Fruit fly (Drosophila melanogaster) whole organism, embryonic: ENCODE data around the gene CG42591.

Experiments
- ATbp ChIP-seq: fragments of 200-800 bp; sonication (Bioruptor generic); optimal IDR thresholded peaks from 2 replicates; lab custom pipeline; 2017; ENCODE audit warnings: missing biosample characterization, mild to moderate bottlenecking, missing genetic modification characterization, missing genetic modification reagents
- CG11398 ChIP-seq: fragments of 200-800 bp; sonication (Bioruptor generic); optimal IDR thresholded peaks from 2 replicates; lab custom pipeline; 2016; ENCODE audit warnings: missing biosample characterization, missing genetic modification characterization
- CG12104 ChIP-seq: fragments of 200-800 bp; sonication (Bioruptor generic); optimal IDR thresholded peaks from 3 replicates; lab custom pipeline; 2016; ENCODE audit warnings: missing biosample characterization, missing genetic modification characterization
- CG12219 ChIP-seq: fragments of 200-800 bp; sonication (Bioruptor generic); optimal IDR thresholded peaks from 3 replicates; lab custom pipeline; 2018; ENCODE audit warnings: missing biosample characterization, mild to moderate bottlenecking, missing genetic modification characterization
- CG13123 ChIP-seq: fragments of 200-800 bp; sonication (Bioruptor generic); optimal IDR thresholded peaks from 2 replicates; lab custom pipeline; 2016; ENCODE audit warnings: missing biosample characterization, missing genetic modification characterization
- CG17328 ChIP-seq: fragments of 200-800 bp; sonication (Bioruptor generic); IDR thresholded peaks from 2 replicates; pipeline ENCODE4 v1.3.6; 2022; ENCODE audit warnings: missing biosample characterization, missing genetic modification characterization
- CG31365 ChIP-seq: fragments of 200-800 bp; sonication (Bioruptor generic); optimal IDR thresholded peaks from 2 replicates; lab custom pipeline; 2018; ENCODE audit warnings: missing biosample characterization, mild to moderate bottlenecking, missing genetic modification characterization
- CG6254 ChIP-seq: fragments of 200-800 bp; sonication (Bioruptor generic); optimal IDR thresholded peaks from 3 replicates; lab custom pipeline; 2017; ENCODE audit warnings: mild to moderate bottlenecking, missing biosample characterization, missing genetic modification reagents, missing genetic modification characterization
- CG6654 ChIP-seq: fragments of 200-800 bp; sonication (Bioruptor generic); optimal IDR thresholded peaks from 2 replicates; lab custom pipeline; 2017; ENCODE audit warnings: missing biosample characterization, mild to moderate bottlenecking, missing genetic modification characterization
- CG7372 ChIP-seq: fragments of 200-800 bp; sonication (Bioruptor generic); IDR thresholded peaks from 2 replicates; pipeline ENCODE4 v1.3.6; 2022; ENCODE audit warnings: missing biosample characterization, missing genetic modification characterization
- CG7963 ChIP-seq: fragments of 200-800 bp; sonication (Bioruptor generic); IDR thresholded peaks from 3 replicates; pipeline ENCODE4 v1.3.6; 2022; ENCODE audit warnings: missing biosample characterization, missing genetic modification characterization; ENCODE audit not compliant: partially characterized antibody
- CoRest ChIP-seq: fragments of 200-800 bp; sonication (Bioruptor generic); optimal IDR thresholded peaks from 3 replicates; lab custom pipeline; 2018; ENCODE audit warnings: missing biosample characterization, mild to moderate bottlenecking, missing genetic modification characterization, moderate library complexity
- D ChIP-seq, 2 experiments: fragments of 200-800 bp in 1 of 2; fragments of >200 bp in 1 of 2; sonication (Bioruptor generic) in 1 of 2; optimal IDR thresholded peaks; 2 replicates in 1 of 2; 3 replicates in 1 of 2; lab custom pipeline; 2017; ENCODE audit warnings: mild to moderate bottlenecking in 1 of 2, missing biosample characterization in 1 of 2, missing genetic modification characterization in 1 of 2, missing genetic modification reagents in 1 of 2
- Dbx ChIP-seq: fragments of 200-800 bp; sonication (Bioruptor generic); IDR thresholded peaks from 3 replicates; pipeline ENCODE4 v1.3.6; 2022; ENCODE audit warnings: missing biosample characterization, missing genetic modification characterization
- Dek ChIP-seq: fragments of 200-800 bp; sonication (Bioruptor generic); optimal IDR thresholded peaks from 3 replicates; lab custom pipeline; 2019; ENCODE audit warnings: missing biosample characterization, mild to moderate bottlenecking, missing genetic modification characterization, moderate library complexity
- Drgx ChIP-seq: fragments of 200-800 bp; sonication (Bioruptor generic); IDR thresholded peaks from 2 replicates; pipeline ENCODE4 v1.3.6; 2022; ENCODE audit warnings: missing biosample characterization, missing genetic modification characterization
- E2f1 ChIP-seq: fragments of 200-800 bp; sonication (Bioruptor generic); IDR thresholded peaks from 2 replicates; pipeline ENCODE4 v1.3.6; 2022; ENCODE audit warnings: missing biosample characterization, missing genetic modification characterization
- Hr39 ChIP-seq: fragments of >200 bp; optimal IDR thresholded peaks from 2 replicates; lab custom pipeline; 2017
- Hr78 ChIP-seq, 2 experiments: fragments of 200-800 bp in 1 of 2; fragments of >200 bp in 1 of 2; sonication (Bioruptor generic) in 1 of 2; optimal IDR thresholded peaks; 2 replicates each; lab custom pipeline; 2017 to 2019; ENCODE audit warnings: missing biosample characterization in 2 of 2, missing genetic modification characterization in 2 of 2, mild to moderate bottlenecking in 1 of 2, moderate library complexity in 1 of 2
- Meics ChIP-seq: fragments of 200-800 bp; sonication (Bioruptor generic); optimal IDR thresholded peaks from 2 replicates; lab custom pipeline; 2017; ENCODE audit warnings: missing biosample characterization, mild to moderate bottlenecking, missing genetic modification characterization
- Mrtf ChIP-seq: fragments of 200-800 bp; sonication (Bioruptor generic); IDR thresholded peaks from 3 replicates; pipeline ENCODE4 v1.3.6; 2022; ENCODE audit warnings: missing biosample characterization, missing genetic modification characterization
- NFAT ChIP-seq: fragments of 200-800 bp; sonication (Bioruptor generic); IDR thresholded peaks from 2 replicates; pipeline ENCODE4 v1.3.6; 2022; ENCODE audit warnings: missing biosample characterization, missing genetic modification characterization
- Neu2 ChIP-seq: fragments of 200-800 bp; sonication (Bioruptor generic); optimal IDR thresholded peaks from 3 replicates; lab custom pipeline; 2016; ENCODE audit warnings: missing biosample characterization, missing genetic modification characterization, borderline replicate concordance
- Six4 ChIP-seq: fragments of 200-800 bp; sonication (Bioruptor generic); optimal IDR thresholded peaks from 2 replicates; lab custom pipeline; 2016; ENCODE audit warnings: missing biosample characterization, missing genetic modification characterization
- Usf ChIP-seq: fragments of 200-800 bp; sonication (Bioruptor generic); optimal IDR thresholded peaks from 2 replicates; lab custom pipeline; 2017; ENCODE audit warnings: missing genotype, missing biosample characterization, missing genetic modification characterization
- al ChIP-seq: fragments of 200-800 bp; sonication (Bioruptor generic); IDR thresholded peaks from 2 replicates; pipeline ENCODE4 v1.3.6; 2022; ENCODE audit warnings: missing biosample characterization, missing genetic modification characterization
- ap ChIP-seq: fragments of 200-800 bp; sonication (Bioruptor generic); IDR thresholded peaks from 2 replicates; pipeline ENCODE4 v1.3.6; 2022; ENCODE audit warnings: missing biosample characterization, missing genetic modification characterization
- cato ChIP-seq: fragments of 200-800 bp; sonication (Bioruptor generic); optimal IDR thresholded peaks from 2 replicates; lab custom pipeline; 2016; ENCODE audit warnings: missing biosample characterization, missing genetic modification characterization, borderline replicate concordance
- ci ChIP-seq: fragments of 200-800 bp; sonication (Bioruptor generic); IDR thresholded peaks from 3 replicates; pipeline ENCODE4 v1.3.6; 2022; ENCODE audit warnings: missing biosample characterization, missing genetic modification characterization
- croc ChIP-seq: fragments of 200-800 bp; sonication (Bioruptor generic); conservative IDR thresholded peaks from 3 replicates; pipeline ENCODE4 v1.3.6; 2022; ENCODE audit warnings: missing biosample characterization, missing genetic modification characterization
- cwo ChIP-seq: fragments of 200-800 bp; sonication (Bioruptor generic); optimal IDR thresholded peaks from 3 replicates; lab custom pipeline; 2017; ENCODE audit warnings: missing biosample characterization, missing genetic modification characterization, mild to moderate bottlenecking, moderate library complexity, missing genetic modification reagents
- gcm ChIP-seq: fragments of 200-800 bp; sonication (Bioruptor generic); optimal IDR thresholded peaks from 2 replicates; lab custom pipeline; 2019; ENCODE audit warnings: missing biosample characterization, mild to moderate bottlenecking, missing genetic modification characterization, moderate library complexity
- gcm2 ChIP-seq: fragments of 200-800 bp; sonication (Bioruptor generic); optimal IDR thresholded peaks from 2 replicates; lab custom pipeline; 2016; ENCODE audit warnings: missing biosample characterization, missing genetic modification characterization
- gfzf ChIP-seq: fragments of 200-800 bp; sonication (Bioruptor generic); optimal IDR thresholded peaks from 2 replicates; lab custom pipeline; 2016; ENCODE audit warnings: missing biosample characterization, mild to moderate bottlenecking, missing genetic modification characterization, moderate library complexity
- hb ChIP-seq: fragments of 200-800 bp; sonication (Bioruptor generic); IDR thresholded peaks from 3 replicates; pipeline ENCODE4 v1.3.6; 2022; ENCODE audit warnings: missing biosample characterization, missing genetic modification characterization; ENCODE audit not compliant: partially characterized antibody
- kni ChIP-seq: fragments of 200-800 bp; sonication (Bioruptor generic); optimal IDR thresholded peaks from 3 replicates; lab custom pipeline; 2017; ENCODE audit warnings: mild to moderate bottlenecking, missing biosample characterization, missing genetic modification reagents, missing genetic modification characterization
- lab ChIP-seq: fragments of 200-800 bp; sonication (Bioruptor generic); optimal IDR thresholded peaks from 3 replicates; lab custom pipeline; 2017; ENCODE audit warnings: missing biosample characterization, missing genetic modification characterization, mild to moderate bottlenecking, moderate library complexity, missing genetic modification reagents
- luna ChIP-seq: fragments of 200-800 bp; sonication (Bioruptor generic); optimal IDR thresholded peaks from 2 replicates; lab custom pipeline; 2016; ENCODE audit warnings: missing biosample characterization, missing genetic modification characterization
- mld ChIP-seq: fragments of 200-800 bp; sonication (Bioruptor generic); IDR thresholded peaks from 3 replicates; pipeline ENCODE4 v1.3.6; 2022; ENCODE audit warnings: missing biosample characterization, missing genetic modification characterization; ENCODE audit not compliant: partially characterized antibody
- nerfin-1 ChIP-seq: fragments of 200-800 bp; sonication (Bioruptor generic); optimal IDR thresholded peaks from 3 replicates; lab custom pipeline; 2019; ENCODE audit warnings: missing biosample characterization, mild to moderate bottlenecking, missing genetic modification characterization, moderate library complexity
- odd ChIP-seq: fragments of 200-800 bp; sonication (Bioruptor generic); optimal IDR thresholded peaks from 2 replicates; lab custom pipeline; 2017; ENCODE audit warnings: missing biosample characterization, mild to moderate bottlenecking, missing genetic modification characterization
- pita ChIP-seq: fragments of 200-800 bp; sonication (Bioruptor generic); optimal IDR thresholded peaks from 2 replicates; lab custom pipeline; 2017; ENCODE audit warnings: missing biosample characterization, mild to moderate bottlenecking, missing genetic modification characterization
- schlank ChIP-seq: fragments of 200-800 bp; sonication (Bioruptor generic); optimal IDR thresholded peaks from 2 replicates; lab custom pipeline; 2018; ENCODE audit warnings: missing biosample characterization, mild to moderate bottlenecking, missing genetic modification characterization
- shn ChIP-seq: fragments of 200-800 bp; sonication (Bioruptor generic); optimal IDR thresholded peaks from 3 replicates; lab custom pipeline; 2016; ENCODE audit warnings: missing biosample characterization, missing genetic modification characterization
- slbo ChIP-seq: fragments of 200-800 bp; sonication (Bioruptor generic); IDR thresholded peaks from 2 replicates; pipeline ENCODE4 v1.3.6; 2022; ENCODE audit warnings: missing biosample characterization, missing genetic modification characterization
- slou ChIP-seq: fragments of 200-800 bp; sonication (Bioruptor generic); optimal IDR thresholded peaks from 3 replicates; lab custom pipeline; 2016; ENCODE audit warnings: missing biosample characterization, missing genetic modification characterization
- vnd ChIP-seq: fragments of 200-800 bp; sonication (Bioruptor generic); IDR thresholded peaks from 3 replicates; pipeline ENCODE4 v1.3.6; 2022; ENCODE audit warnings: missing biosample characterization, missing genetic modification characterization; ENCODE audit not compliant: partially characterized antibody
- zen ChIP-seq: fragments of 200-800 bp; sonication (Bioruptor generic); optimal IDR thresholded peaks from 3 replicates; lab custom pipeline; 2018; ENCODE audit warnings: missing biosample characterization, mild to moderate bottlenecking, missing genetic modification characterization, moderate library complexity

Gene CG42591

dm6 chr3L:8115864-8116528 is 46.2 kb upstream of the CG42591 start, which contains the start of the genes Arp3 and msk (continued):
- TF ChIP-seq E2f1 (GFP tag; lab: Robert Waterston, UW): no peak
- TF ChIP-seq gcm (GFP tag; lab: Kevin White, UChicago): no peak
- peak; percentile 66 for TF ChIP-seq Usf (GFP tag; lab: Kevin White, UChicago)
- TF ChIP-seq slou (GFP tag; lab: Kevin White, UChicago): peak; percentile 66
- peak; percentile 47 for TF ChIP-seq gfzf (GFP tag; lab: Kevin White, UChicago)
- peak; percentile 67 for TF ChIP-seq CG11398 (GFP tag; lab: Kevin White, UChicago)
- TF ChIP-seq NFAT (GFP tag; lab: Robert Waterston, UW): peak; percentile 79
- TF ChIP-seq schlank (tag; lab: Kevin White, UChicago): peak; percentile 49
- TF ChIP-seq CG7372 (GFP tag; lab: Robert Waterston, UW): peak; percentile 52
- no peak for TF ChIP-seq mld (GFP tag; lab: Robert Waterston, UW)
- no peak; the same call in 1 of the 2 replicates for TF ChIP-seq Drgx (GFP tag; lab: Robert Waterston, UW)
- TF ChIP-seq nerfin-1 (tag; lab: Kevin White, UChicago): peak; percentile 80
- peak; percentile 11; the same call in 1 of the 2 replicates for TF ChIP-seq ap (GFP tag; lab: Robert Waterston, UW)
- TF ChIP-seq croc (GFP tag; lab: Robert Waterston, UW): peak; percentile 33; the same call in 1 of the 3 replicates
- no peak for TF ChIP-seq odd (GFP tag; lab: Kevin White, UChicago)
- TF ChIP-seq vnd (GFP tag; lab: Robert Waterston, UW): no peak
- TF ChIP-seq lab (GFP tag; lab: Kevin White, UChicago): peak; percentile 88
- TF ChIP-seq al (GFP tag; lab: Robert Waterston, UW): peak; percentile 62
- TF ChIP-seq Hr39 (lab: Kevin White, UChicago): no peak
- TF ChIP-seq ci (GFP tag; lab: Robert Waterston, UW): peak; percentile 70; the same call in 2 of the 3 replicates
- peak; percentile 56 for TF ChIP-seq zen (tag; lab: Kevin White, UChicago)
- peak; percentile 72 for TF ChIP-seq Neu2 (GFP tag; lab: Kevin White, UChicago)
- no peak for TF ChIP-seq CG6254 (GFP tag; lab: Kevin White, UChicago)
- peak; percentile 16 for TF ChIP-seq CG31365 (tag; lab: Kevin White, UChicago)
- TF ChIP-seq D (optimal IDR thresholded peaks at IDR 0.05; lab: Kevin White, UChicago): no peak
- peak; percentile 49 for TF ChIP-seq D (GFP tag; optimal IDR thresholded peaks at IDR 0.05; lab: Kevin White, UChicago)
- peak; percentile 64; the same call in 2 of the 3 replicates for TF ChIP-seq Mrtf (GFP tag; lab: Robert Waterston, UW)
- TF ChIP-seq slbo (GFP tag; lab: Robert Waterston, UW): peak; percentile 88
- TF ChIP-seq hb: no peak
- peak; percentile 60 for TF ChIP-seq gcm2 (GFP tag; lab: Kevin White, UChicago)
- peak; percentile 87 for TF ChIP-seq Dbx (GFP tag; lab: Robert Waterston, UW)
- TF ChIP-seq shn (GFP tag; lab: Kevin White, UChicago): peak; percentile 94
- TF ChIP-seq Six4 (GFP tag; lab: Kevin White, UChicago): peak; percentile 82
- peak; percentile 11 for TF ChIP-seq CG12219
- peak; percentile 64 for TF ChIP-seq Dek (tag; lab: Kevin White, UChicago)
- peak; percentile 61 for TF ChIP-seq cwo (GFP tag; lab: Kevin White, UChicago)
- peak; percentile 78 for TF ChIP-seq luna (GFP tag; lab: Kevin White, UChicago)
- TF ChIP-seq CG6654 (GFP tag; lab: Kevin White, UChicago): peak; percentile 5
- TF ChIP-seq ATbp (GFP tag; lab: Kevin White, UChicago): no peak
- no peak for TF ChIP-seq Hr78 (GFP tag; optimal IDR thresholded peaks at IDR 0.05; lab: Kevin White, UChicago)
- TF ChIP-seq kni: peak; percentile 75
- TF ChIP-seq CG7963 (GFP tag; lab: Robert Waterston, UW): no peak
- no peak for TF ChIP-seq pita (GFP tag; lab: Kevin White, UChicago)
- peak; percentile 47 for TF ChIP-seq CG17328
- peak; percentile 74 for TF ChIP-seq Meics (GFP tag; lab: Kevin White, UChicago)
- peak; percentile 76 for TF ChIP-seq CG13123 (GFP tag; lab: Kevin White, UChicago)
- peak; percentile 64 for TF ChIP-seq CG12104 (GFP tag; lab: Kevin White, UChicago)
- peak; percentile 80 for TF ChIP-seq CoRest (tag; lab: Kevin White, UChicago)
- TF ChIP-seq cato (GFP tag; lab: Kevin White, UChicago): peak; percentile 40
